Fruit fly (Drosophila melanogaster) whole organism, adult: ENCODE data around the gene CG42544.

Experiments
- CG11617 ChIP-seq: fragments of 200-800 bp; sonication (Bioruptor generic); optimal IDR thresholded peaks from 2 replicates; lab custom pipeline; 2017; ENCODE audit warnings: mild to moderate bottlenecking, missing biosample characterization, missing genetic modification reagents, missing genetic modification characterization
- CG12768 ChIP-seq: fragments of 200-800 bp; sonication (Bioruptor generic); optimal IDR thresholded peaks from 2 replicates; lab custom pipeline; 2017; ENCODE audit warnings: missing biosample characterization, missing genetic modification characterization, mild to moderate bottlenecking, moderate library complexity, missing genetic modification reagents
- CG14711 ChIP-seq: fragments of 200-800 bp; sonication (Bioruptor generic); optimal IDR thresholded peaks from 2 replicates; lab custom pipeline; 2018; ENCODE audit warnings: missing biosample characterization, mild to moderate bottlenecking, missing genetic modification characterization, moderate library complexity
- CG1620 ChIP-seq: fragments of 200-800 bp; sonication (Bioruptor generic); optimal IDR thresholded peaks from 2 replicates; lab custom pipeline; 2016; ENCODE audit warnings: missing biosample characterization, missing genetic modification characterization
- CG33017 ChIP-seq: fragments of 200-800 bp; sonication (Bioruptor generic); optimal IDR thresholded peaks from 2 replicates; lab custom pipeline; 2018; ENCODE audit warnings: missing biosample characterization, mild to moderate bottlenecking, missing genetic modification characterization, moderate library complexity
- CG5204 ChIP-seq: fragments of 200-800 bp; sonication (Bioruptor generic); optimal IDR thresholded peaks from 2 replicates; lab custom pipeline; 2016; ENCODE audit warnings: missing biosample characterization, missing genetic modification characterization
- CG7045 ChIP-seq: fragments of 200-800 bp; sonication (Bioruptor generic); optimal IDR thresholded peaks from 2 replicates; lab custom pipeline; 2017; ENCODE audit warnings: missing biosample characterization, mild to moderate bottlenecking, missing genetic modification characterization
- CG7101 ChIP-seq: fragments of 200-800 bp; sonication (Bioruptor generic); optimal IDR thresholded peaks from 2 replicates; lab custom pipeline; 2018; ENCODE audit warnings: missing biosample characterization, mild to moderate bottlenecking, missing genetic modification characterization, moderate library complexity
- Clk ChIP-seq: fragments of 200-800 bp; sonication (Bioruptor generic); optimal IDR thresholded peaks from 2 replicates; lab custom pipeline; 2017; ENCODE audit warnings: missing biosample characterization, missing genetic modification characterization
- Crg-1 ChIP-seq: fragments of 200-800 bp; sonication (Bioruptor generic); optimal IDR thresholded peaks from 2 replicates; lab custom pipeline; 2016; ENCODE audit warnings: missing biosample characterization, missing genetic modification characterization
- Hr96 ChIP-seq: fragments of 200-800 bp; sonication (Bioruptor generic); optimal IDR thresholded peaks from 2 replicates; lab custom pipeline; 2016; ENCODE audit warnings: missing biosample characterization, missing genetic modification characterization
- Mnt ChIP-seq: fragments of 200-800 bp; sonication (Bioruptor generic); optimal IDR thresholded peaks from 2 replicates; lab custom pipeline; 2016; ENCODE audit warnings: missing biosample characterization, mild to moderate bottlenecking, missing genetic modification characterization
- bab1 ChIP-seq: fragments of 200-800 bp; sonication (Bioruptor generic); optimal IDR thresholded peaks from 3 replicates; lab custom pipeline; 2019; ENCODE audit warnings: missing biosample characterization, mild to moderate bottlenecking, missing genetic modification characterization, moderate library complexity
- cic ChIP-seq: fragments of 200-800 bp; sonication (Bioruptor generic); optimal IDR thresholded peaks from 2 replicates; lab custom pipeline; 2017; ENCODE audit warnings: missing biosample characterization, mild to moderate bottlenecking, missing genetic modification characterization, moderate library complexity
- cnc ChIP-seq, 2 experiments: fragments of >200 bp; optimal IDR thresholded peaks; 2 replicates each; lab custom pipeline; 2017
- kay ChIP-seq: fragments of 200-800 bp; sonication (Bioruptor generic); peaks from one replicate; lab custom pipeline; 2016; ENCODE audit warnings: missing biosample characterization, missing genetic modification characterization, borderline replicate concordance
- ovo ChIP-seq: fragments of 200-800 bp; sonication (Bioruptor generic); optimal IDR thresholded peaks from 2 replicates; lab custom pipeline; 2016; ENCODE audit warnings: missing biosample characterization, missing genetic modification characterization
- pad ChIP-seq: fragments of 200-800 bp; sonication (Bioruptor generic); optimal IDR thresholded peaks from 3 replicates; lab custom pipeline; 2017; ENCODE audit warnings: missing biosample characterization, missing genetic modification characterization, mild to moderate bottlenecking, moderate library complexity, missing genetic modification reagents
- tj ChIP-seq: fragments of 200-800 bp; sonication (Bioruptor generic); optimal IDR thresholded peaks from 3 replicates; lab custom pipeline; 2017; ENCODE audit warnings: missing biosample characterization, mild to moderate bottlenecking, missing genetic modification characterization, moderate library complexity
- toe ChIP-seq: fragments of 200-800 bp; sonication (Bioruptor generic); optimal IDR thresholded peaks from 2 replicates; lab custom pipeline; 2016; ENCODE audit warnings: missing biosample characterization, missing genetic modification characterization

The CG42544 gene

dm6 chr3R:7304455-7305088, at the start of gene CG42544:
TSS of gene CG42544 (plus strand) at chr3R:7304592.
- TF ChIP-seq cic = no peak
- TF ChIP-seq CG12768 (GFP tag; lab: Kevin White, UChicago) = no peak
- TF ChIP-seq CG7045 (GFP tag; lab: Kevin White, UChicago) = no peak
- TF ChIP-seq cnc (optimal IDR thresholded peaks at IDR 0.05; lab: Kevin White, UChicago) = no peak
- no peak for TF ChIP-seq Clk (GFP tag; lab: Kevin White, UChicago)
- no peak for TF ChIP-seq CG1620 (GFP tag; lab: Kevin White, UChicago)
- TF ChIP-seq tj (GFP tag; lab: Kevin White, UChicago) = no peak
- no peak for TF ChIP-seq Crg-1 (GFP tag; lab: Kevin White, UChicago)

DNA sequence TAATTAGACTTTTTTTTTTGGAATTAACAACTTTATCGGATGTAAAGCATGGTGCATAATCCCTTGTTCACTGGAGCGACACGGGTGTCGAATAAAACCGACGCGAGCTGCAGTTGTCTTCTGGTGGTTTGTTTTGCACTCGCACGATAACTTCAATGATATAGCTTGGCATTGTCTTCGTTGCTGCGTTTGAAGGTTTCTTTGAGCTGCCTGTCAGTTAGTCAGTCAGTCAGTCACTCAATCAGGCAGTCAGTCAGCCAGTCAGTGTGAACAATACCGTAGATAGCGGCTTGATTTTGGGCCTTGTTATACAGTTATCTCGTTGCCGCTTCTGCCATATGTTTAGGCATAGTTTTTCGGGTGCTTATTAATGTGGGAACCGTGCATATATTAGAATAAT, 44.8 kb upstream of the CG42544 start:
- TF ChIP-seq tj (GFP tag; lab: Kevin White, UChicago) = no peak
- no peak for TF ChIP-seq ovo (GFP tag; lab: Kevin White, UChicago)
- TF ChIP-seq CG1620 (GFP tag; lab: Kevin White, UChicago) = no peak
- TF ChIP-seq cic = no peak
- TF ChIP-seq toe (GFP tag; lab: Kevin White, UChicago) = no peak
- TF ChIP-seq cnc (optimal IDR thresholded peaks at IDR 0.05; lab: Kevin White, UChicago) = no peak
- TF ChIP-seq CG11617 = no peak
- TF ChIP-seq bab1 (GFP tag; lab: Kevin White, UChicago) = no peak
- no peak for TF ChIP-seq Mnt (GFP tag; lab: Kevin White, UChicago)
- no peak for TF ChIP-seq CG5204 (GFP tag; lab: Kevin White, UChicago)
- TF ChIP-seq CG14711 (tag; lab: Kevin White, UChicago) = no peak

DNA sequence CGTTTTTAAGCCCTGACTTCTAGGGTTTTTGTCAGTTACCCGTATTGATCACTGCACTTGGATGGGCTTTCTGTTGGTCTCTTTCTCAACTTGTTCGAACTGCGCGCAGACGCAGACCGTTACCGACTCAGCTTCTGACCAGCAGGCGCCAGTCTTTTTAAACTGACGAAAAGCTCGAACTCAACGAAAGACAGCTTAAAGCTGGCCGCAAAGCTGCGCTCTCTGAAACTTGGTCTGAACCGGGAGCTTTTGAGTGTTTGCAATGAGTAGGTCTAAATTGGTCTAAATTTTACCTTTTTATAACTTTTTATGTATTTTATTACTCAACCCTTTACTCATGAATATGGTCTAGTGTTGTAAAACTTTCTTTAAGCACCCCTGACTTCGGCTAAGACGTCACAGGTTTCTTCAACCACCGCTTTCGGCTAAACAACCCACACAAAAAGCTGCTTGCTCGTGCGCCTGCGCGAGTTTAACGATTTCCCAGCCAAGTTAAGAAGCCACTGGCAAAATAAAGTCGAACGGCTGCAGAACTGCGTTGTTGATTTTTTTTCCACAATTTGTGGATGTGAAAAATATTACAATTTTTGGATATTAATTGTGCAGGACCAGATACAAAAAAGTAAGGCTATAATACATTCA, 38.7 kb upstream of the CG42544 start, which contains the start of the genes Gld and Syt4:
Gene Gld (minus strand): TSS at position 137 of the 642 bp plus-strand sequence.
Gene Syt4 (plus strand): TSS at position 499 of the 642 bp plus-strand sequence.
- no peak for TF ChIP-seq ovo (GFP tag; lab: Kevin White, UChicago)
- TF ChIP-seq CG7101 (tag; lab: Kevin White, UChicago) = no peak
- no peak for TF ChIP-seq kay (GFP tag; lab: Kevin White, UChicago)
- no peak for TF ChIP-seq cnc (optimal IDR thresholded peaks at IDR 0.05; lab: Kevin White, UChicago)
- TF ChIP-seq CG12768 (GFP tag; lab: Kevin White, UChicago) = no peak
- TF ChIP-seq Clk (GFP tag; lab: Kevin White, UChicago) = no peak
- no peak for TF ChIP-seq CG14711 (tag; lab: Kevin White, UChicago)
- TF ChIP-seq Crg-1 (GFP tag; lab: Kevin White, UChicago) = no peak
- TF ChIP-seq Hr96 (GFP tag; lab: Kevin White, UChicago) = no peak
- no peak for TF ChIP-seq CG33017
- no peak for TF ChIP-seq CG11617
- no peak for TF ChIP-seq pad (GFP tag; lab: Kevin White, UChicago)

dm6 chr3R:7274973-7275525, 29.3 kb upstream of the CG42544 start:
- no peak for TF ChIP-seq bab1 (GFP tag; lab: Kevin White, UChicago)
- TF ChIP-seq CG7045 (GFP tag; lab: Kevin White, UChicago) = no peak
- no peak for TF ChIP-seq Hr96 (GFP tag; lab: Kevin White, UChicago)
- no peak for TF ChIP-seq cic
- TF ChIP-seq kay (GFP tag; lab: Kevin White, UChicago) = no peak
- TF ChIP-seq pad (GFP tag; lab: Kevin White, UChicago) = no peak
- no peak for TF ChIP-seq CG5204 (GFP tag; lab: Kevin White, UChicago)
- TF ChIP-seq tj (GFP tag; lab: Kevin White, UChicago) = no peak
- TF ChIP-seq ovo (GFP tag; lab: Kevin White, UChicago) = no peak
- TF ChIP-seq Mnt (GFP tag; lab: Kevin White, UChicago) = no peak
- TF ChIP-seq CG7101 (tag; lab: Kevin White, UChicago) = no peak
- TF ChIP-seq toe (GFP tag; lab: Kevin White, UChicago) = no peak
- no peak for TF ChIP-seq Clk (GFP tag; lab: Kevin White, UChicago)
- no peak for TF ChIP-seq Crg-1 (GFP tag; lab: Kevin White, UChicago)
- no peak for TF ChIP-seq CG12768 (GFP tag; lab: Kevin White, UChicago)
- no peak for TF ChIP-seq CG1620 (GFP tag; lab: Kevin White, UChicago)
- no peak for TF ChIP-seq cnc (optimal IDR thresholded peaks at IDR 0.05; lab: Kevin White, UChicago)
- TF ChIP-seq CG14711 (tag; lab: Kevin White, UChicago) = no peak
- TF ChIP-seq CG33017 = no peak

DNA sequence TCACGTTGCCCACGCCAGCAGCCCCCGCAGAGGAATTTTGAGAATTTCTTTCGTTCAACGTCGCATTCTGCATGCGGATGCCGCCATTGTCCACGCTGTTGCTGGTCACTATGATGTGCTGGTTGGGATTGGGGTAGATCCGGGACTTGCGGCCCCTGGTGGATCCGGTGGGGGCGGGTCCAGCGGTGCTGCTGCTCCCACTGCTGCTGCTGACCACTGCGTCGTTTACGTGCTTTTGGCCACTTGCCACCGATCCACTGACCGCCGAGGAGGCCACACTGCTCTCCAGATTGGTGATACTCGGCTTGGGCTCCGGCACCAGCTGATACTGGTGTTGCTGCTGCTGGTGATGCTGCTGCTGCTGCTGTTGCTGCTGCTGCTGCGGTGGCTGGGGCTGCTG, 27.6 kb upstream of the CG42544 start:
- TF ChIP-seq bab1 (GFP tag; lab: Kevin White, UChicago) = no peak
- no peak for TF ChIP-seq Mnt (GFP tag; lab: Kevin White, UChicago)
- no peak for TF ChIP-seq CG11617
- TF ChIP-seq CG12768 (GFP tag; lab: Kevin White, UChicago) = no peak
- no peak for TF ChIP-seq Clk (GFP tag; lab: Kevin White, UChicago)
- TF ChIP-seq CG7045 (GFP tag; lab: Kevin White, UChicago) = no peak
- TF ChIP-seq CG1620 (GFP tag; lab: Kevin White, UChicago) = no peak
- no peak for TF ChIP-seq pad (GFP tag; lab: Kevin White, UChicago)
- no peak for TF ChIP-seq CG5204 (GFP tag; lab: Kevin White, UChicago)
- TF ChIP-seq Hr96 (GFP tag; lab: Kevin White, UChicago) = no peak
- TF ChIP-seq tj (GFP tag; lab: Kevin White, UChicago) = no peak
- TF ChIP-seq cic = no peak
- TF ChIP-seq toe (GFP tag; lab: Kevin White, UChicago) = no peak
- no peak for TF ChIP-seq CG33017
- TF ChIP-seq cnc (optimal IDR thresholded peaks at IDR 0.05; lab: Kevin White, UChicago) = no peak
- TF ChIP-seq Crg-1 (GFP tag; lab: Kevin White, UChicago) = no peak
